Fruit fly (Drosophila melanogaster) whole organism, embryonic: ENCODE measurements around the gene trbl.

Experiments used
- Atf6 ChIP-seq: fragments of 200-800 bp; sonication (Bioruptor generic); IDR thresholded peaks from 2 replicates; pipeline ENCODE4 v1.3.6; 2022; ENCODE audit warnings: missing biosample characterization, missing genetic modification characterization
- Bdp1 ChIP-seq: fragments of 200-800 bp; sonication (Bioruptor generic); optimal IDR thresholded peaks from 3 replicates; lab custom pipeline; 2016; ENCODE audit warnings: missing biosample characterization, missing genetic modification characterization
- CG10565 ChIP-seq: fragments of 200-800 bp; sonication (Bioruptor generic); optimal IDR thresholded peaks from 3 replicates; lab custom pipeline; 2016; ENCODE audit warnings: missing biosample characterization, mild to moderate bottlenecking, missing genetic modification characterization
- CG11696 ChIP-seq: fragments of 200-800 bp; sonication (Bioruptor generic); IDR thresholded peaks from 2 replicates; pipeline ENCODE4 v1.3.6; 2022; ENCODE audit warnings: missing biosample characterization, missing genetic modification characterization
- CG13287 ChIP-seq: fragments of 200-800 bp; sonication (Bioruptor generic); IDR thresholded peaks from 2 replicates; pipeline ENCODE4 v1.3.6; 2022; ENCODE audit warnings: missing biosample characterization, missing genetic modification characterization; ENCODE audit not compliant: partially characterized antibody
- CG13296 ChIP-seq: fragments of 200-800 bp; sonication (Bioruptor generic); optimal IDR thresholded peaks from 3 replicates; lab custom pipeline; 2018; ENCODE audit warnings: missing biosample characterization, mild to moderate bottlenecking, missing genetic modification characterization
- CG1603 ChIP-seq: fragments of 200-800 bp; sonication (Bioruptor generic); optimal IDR thresholded peaks from 2 replicates; lab custom pipeline; 2019; ENCODE audit warnings: missing biosample characterization, mild to moderate bottlenecking, missing genetic modification characterization, moderate library complexity
- CG17361 ChIP-seq: fragments of 200-800 bp; sonication (Bioruptor generic); IDR thresholded peaks from 3 replicates; pipeline ENCODE4 v1.3.6; 2022; ENCODE audit warnings: missing biosample characterization, missing genetic modification characterization
- CG18011 ChIP-seq: fragments of 200-800 bp; sonication (Bioruptor generic); optimal IDR thresholded peaks from 2 replicates; lab custom pipeline; 2017; ENCODE audit warnings: missing biosample characterization, missing genetic modification characterization, mild to moderate bottlenecking, moderate library complexity, missing genotype
- CG30403 ChIP-seq: fragments of 200-800 bp; sonication (Bioruptor generic); optimal IDR thresholded peaks from 3 replicates; lab custom pipeline; 2016; ENCODE audit warnings: missing biosample characterization, missing genetic modification characterization
- CG31365 ChIP-seq: fragments of 200-800 bp; sonication (Bioruptor generic); optimal IDR thresholded peaks from 2 replicates; lab custom pipeline; 2018; ENCODE audit warnings: missing biosample characterization, mild to moderate bottlenecking, missing genetic modification characterization
- CG3163 ChIP-seq: fragments of 200-800 bp; sonication (Bioruptor generic); optimal IDR thresholded peaks from 3 replicates; lab custom pipeline; 2016; ENCODE audit warnings: missing biosample characterization, missing genetic modification characterization
- CG4707 ChIP-seq: fragments of 200-800 bp; sonication (Bioruptor generic); optimal IDR thresholded peaks from 2 replicates; lab custom pipeline; 2018; ENCODE audit warnings: missing biosample characterization, mild to moderate bottlenecking, missing genetic modification characterization, moderate library complexity
- CG5245 ChIP-seq: fragments of 200-800 bp; sonication (Bioruptor generic); optimal IDR thresholded peaks from 3 replicates; lab custom pipeline; 2016; ENCODE audit warnings: missing biosample characterization, missing genetic modification characterization
- CG6254 ChIP-seq: fragments of 200-800 bp; sonication (Bioruptor generic); optimal IDR thresholded peaks from 3 replicates; lab custom pipeline; 2017; ENCODE audit warnings: mild to moderate bottlenecking, missing biosample characterization, missing genetic modification reagents, missing genetic modification characterization
- CG7987 ChIP-seq: fragments of 200-800 bp; sonication (Bioruptor generic); optimal IDR thresholded peaks from 2 replicates; lab custom pipeline; 2018; ENCODE audit warnings: missing biosample characterization, mild to moderate bottlenecking, missing genetic modification characterization, moderate library complexity
- CG8281 ChIP-seq: fragments of 200-800 bp; sonication (Bioruptor generic); optimal IDR thresholded peaks from 2 replicates; lab custom pipeline; 2018; ENCODE audit warnings: missing biosample characterization, mild to moderate bottlenecking, missing genetic modification characterization, moderate library complexity
- CG8388 ChIP-seq: fragments of 200-800 bp; sonication (Bioruptor generic); optimal IDR thresholded peaks from 2 replicates; lab custom pipeline; 2019; ENCODE audit warnings: missing biosample characterization, mild to moderate bottlenecking, missing genetic modification characterization, moderate library complexity
- CG8478 ChIP-seq: fragments of >200 bp; optimal IDR thresholded peaks from 2 replicates; lab custom pipeline; 2018
- CG9797 ChIP-seq: fragments of 200-800 bp; sonication (Bioruptor generic); optimal IDR thresholded peaks from 3 replicates; lab custom pipeline; 2018; ENCODE audit warnings: missing biosample characterization, mild to moderate bottlenecking, missing genetic modification characterization
- CG9876 ChIP-seq: fragments of 200-800 bp; sonication (Bioruptor generic); optimal IDR thresholded peaks from 2 replicates; lab custom pipeline; 2016; ENCODE audit warnings: missing biosample characterization, missing genetic modification characterization
- D19A ChIP-seq: fragments of 200-800 bp; optimal IDR thresholded peaks from 3 replicates; lab custom pipeline; 2019; ENCODE audit warnings: missing biosample characterization, mild to moderate bottlenecking, missing genetic modification characterization, moderate library complexity
- Dad ChIP-seq: fragments of 200-800 bp; sonication (Bioruptor generic); optimal IDR thresholded peaks from 3 replicates; lab custom pipeline; 2016; ENCODE audit warnings: missing biosample characterization, missing genetic modification characterization
- Dfd ChIP-seq, 2 experiments: fragments of >200 bp; optimal IDR thresholded peaks; 2 replicates each; lab custom pipeline; 2017; ENCODE audit warnings: missing biosample characterization in 2 of 2, missing genetic modification characterization in 2 of 2
- Doc2 ChIP-seq: fragments of 200-800 bp; sonication (Bioruptor generic); IDR thresholded peaks from 2 replicates; pipeline ENCODE4 v1.3.6; 2022; ENCODE audit warnings: missing biosample characterization, missing genetic modification characterization
- Fer3 ChIP-seq: fragments of 200-800 bp; sonication (Bioruptor generic); optimal IDR thresholded peaks from 2 replicates; lab custom pipeline; 2018; ENCODE audit warnings: missing biosample characterization, mild to moderate bottlenecking, missing genetic modification characterization, moderate library complexity
- H2.0 ChIP-seq: fragments of 200-800 bp; sonication (Bioruptor generic); IDR thresholded peaks from 2 replicates; pipeline ENCODE4 v1.3.6; 2022; ENCODE audit warnings: missing biosample characterization, missing genetic modification characterization
- Hr78 ChIP-seq, 2 experiments: fragments of 200-800 bp in 1 of 2; fragments of >200 bp in 1 of 2; sonication (Bioruptor generic) in 1 of 2; optimal IDR thresholded peaks; 2 replicates each; lab custom pipeline; 2017 to 2019; ENCODE audit warnings: missing biosample characterization in 2 of 2, missing genetic modification characterization in 2 of 2, mild to moderate bottlenecking in 1 of 2, moderate library complexity in 1 of 2
- Jarid2 ChIP-seq: fragments of 200-800 bp; sonication (Bioruptor generic); optimal IDR thresholded peaks from 3 replicates; lab custom pipeline; 2017; ENCODE audit warnings: mild to moderate bottlenecking, missing biosample characterization, missing genetic modification reagents, missing genetic modification characterization
- Mes4 ChIP-seq: fragments of 200-800 bp; sonication (Bioruptor generic); optimal IDR thresholded peaks from 2 replicates; lab custom pipeline; 2016; ENCODE audit warnings: missing biosample characterization, missing genetic modification characterization
- NfI ChIP-seq: fragments of 200-800 bp; sonication (Bioruptor generic); optimal IDR thresholded peaks from 3 replicates; lab custom pipeline; 2018; ENCODE audit warnings: missing biosample characterization, mild to moderate bottlenecking, missing genetic modification characterization, moderate library complexity
- Sox100B ChIP-seq: fragments of 200-800 bp; sonication (Bioruptor generic); optimal IDR thresholded peaks from 3 replicates; lab custom pipeline; 2018; ENCODE audit warnings: missing biosample characterization, mild to moderate bottlenecking, missing genetic modification characterization
- Taf1 ChIP-seq: fragments of 200-800 bp; sonication (Bioruptor generic); IDR thresholded peaks from 2 replicates; pipeline ENCODE4 v1.3.6; 2022; ENCODE audit warnings: missing biosample characterization, missing genetic modification characterization
- abd-A ChIP-seq: fragments of 200-800 bp; sonication (Bioruptor generic); optimal IDR thresholded peaks from 3 replicates; lab custom pipeline; 2019; ENCODE audit warnings: missing biosample characterization, mild to moderate bottlenecking, missing genetic modification characterization, moderate library complexity
- al ChIP-seq: fragments of 200-800 bp; sonication (Bioruptor generic); IDR thresholded peaks from 2 replicates; pipeline ENCODE4 v1.3.6; 2022; ENCODE audit warnings: missing biosample characterization, missing genetic modification characterization
- chm ChIP-seq: fragments of 200-800 bp; sonication (Bioruptor generic); IDR thresholded peaks from 2 replicates; pipeline ENCODE4 v1.3.6; 2022; ENCODE audit warnings: missing biosample characterization, missing genetic modification characterization
- crp ChIP-seq, 2 experiments: fragments of 200-800 bp; sonication (Bioruptor generic); optimal IDR thresholded peaks; 2 replicates in 1 of 2; 3 replicates in 1 of 2; lab custom pipeline; 2017; ENCODE audit warnings: missing biosample characterization in 2 of 2, missing genetic modification characterization in 2 of 2, mild to moderate bottlenecking in 1 of 2, moderate library complexity in 1 of 2
- eve ChIP-seq, 2 experiments: fragments of >200 bp; optimal IDR thresholded peaks; 2 replicates each; lab custom pipeline; 2017; ENCODE audit warnings: missing biosample characterization in 2 of 2, missing genetic modification characterization in 2 of 2
- gcm2 ChIP-seq: fragments of 200-800 bp; sonication (Bioruptor generic); optimal IDR thresholded peaks from 2 replicates; lab custom pipeline; 2016; ENCODE audit warnings: missing biosample characterization, missing genetic modification characterization
- gsb-n ChIP-seq: fragments of 200-800 bp; sonication (Bioruptor generic); optimal IDR thresholded peaks from 3 replicates; lab custom pipeline; 2018; ENCODE audit warnings: missing biosample characterization, mild to moderate bottlenecking, missing genetic modification characterization
- ind ChIP-seq: fragments of 200-800 bp; sonication (Bioruptor generic); optimal IDR thresholded peaks from 3 replicates; lab custom pipeline; 2016; ENCODE audit warnings: missing biosample characterization, missing genetic modification characterization
- lilli ChIP-seq: fragments of 200-800 bp; sonication (Bioruptor generic); optimal IDR thresholded peaks from 3 replicates; lab custom pipeline; 2016; ENCODE audit warnings: missing biosample characterization, missing genetic modification characterization
- pita ChIP-seq: fragments of 200-800 bp; sonication (Bioruptor generic); optimal IDR thresholded peaks from 2 replicates; lab custom pipeline; 2017; ENCODE audit warnings: missing biosample characterization, mild to moderate bottlenecking, missing genetic modification characterization
- slou ChIP-seq: fragments of 200-800 bp; sonication (Bioruptor generic); optimal IDR thresholded peaks from 3 replicates; lab custom pipeline; 2016; ENCODE audit warnings: missing biosample characterization, missing genetic modification characterization
- trh ChIP-seq: fragments of 200-800 bp; sonication (Bioruptor generic); optimal IDR thresholded peaks from 2 replicates; lab custom pipeline; 2016; ENCODE audit warnings: missing biosample characterization, missing genetic modification characterization
- z ChIP-seq: fragments of 200-800 bp; sonication (Bioruptor generic); IDR thresholded peaks from 3 replicates; pipeline ENCODE4 v1.3.6; 2022; ENCODE audit warnings: missing biosample characterization, missing genetic modification characterization
- zen ChIP-seq: fragments of 200-800 bp; sonication (Bioruptor generic); optimal IDR thresholded peaks from 3 replicates; lab custom pipeline; 2018; ENCODE audit warnings: missing biosample characterization, mild to moderate bottlenecking, missing genetic modification characterization, moderate library complexity
- zen2 ChIP-seq: fragments of 200-800 bp; sonication (Bioruptor generic); IDR thresholded peaks from 3 replicates; pipeline ENCODE4 v1.3.6; 2022; ENCODE audit warnings: missing biosample characterization, missing genetic modification characterization; ENCODE audit not compliant: partially characterized antibody
- zf30C ChIP-seq: fragments of 200-800 bp; sonication (Bioruptor generic); optimal IDR thresholded peaks from 3 replicates; lab custom pipeline; 2018; ENCODE audit warnings: missing biosample characterization, mild to moderate bottlenecking, missing genetic modification characterization

The trbl gene

DNA sequence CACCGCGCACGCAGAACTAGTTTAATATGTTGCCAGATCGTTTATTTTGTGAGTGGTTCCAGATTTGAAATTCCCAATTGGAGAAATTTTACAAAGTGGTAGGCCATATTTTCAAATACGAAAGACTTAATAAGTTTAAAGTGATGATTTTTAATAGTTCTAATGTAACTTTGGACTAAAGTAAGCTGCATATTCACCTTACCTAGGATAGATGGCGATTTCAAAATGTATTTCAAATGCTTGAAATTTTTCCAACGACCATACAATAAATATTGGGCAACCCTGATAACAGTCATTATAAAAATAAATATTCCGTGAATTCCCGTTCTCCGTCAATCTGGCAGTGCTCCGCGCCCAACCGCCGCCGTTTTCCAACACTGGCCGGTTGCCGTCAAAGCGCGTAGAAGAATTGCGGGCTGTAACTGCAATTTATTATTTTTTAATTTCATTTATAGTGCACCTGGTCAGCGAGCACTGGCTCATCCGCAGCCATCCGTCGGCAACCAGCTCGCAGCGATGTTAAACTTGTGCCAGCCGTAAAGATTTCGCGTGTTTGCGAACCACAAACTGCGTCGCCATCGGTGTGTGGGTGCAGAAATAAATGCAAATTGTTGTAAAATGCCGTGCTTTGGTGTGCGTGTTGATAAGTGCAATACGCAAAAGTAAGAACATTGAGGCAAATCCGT is 25.4 kb downstream of the trbl start, which contains the start of the genes Ide and RhoBTB (continued):
- TF ChIP-seq Sox100B (GFP tag; lab: Kevin White, UChicago) (no peak), gsb-n (no peak), Hr78 (GFP tag; optimal IDR thresholded peaks at IDR 0.05; lab: Kevin White, UChicago) (no peak), CG10565 (GFP tag; lab: Kevin White, UChicago) (no peak), CG1603 (tag; lab: Kevin White, UChicago) (no peak), CG8388 (GFP tag; lab: Kevin White, UChicago) (peak; percentile 53), pita (GFP tag; lab: Kevin White, UChicago) (no peak), CG13287 (GFP tag; lab: Robert Waterston, UW) (peak; percentile 16; the same call in 1 of the 2 replicates), Dfd (GFP tag; optimal IDR thresholded peaks at IDR 0.05; lab: Kevin White, UChicago) (peak in 1 of 2 experiments; percentile 10), CG31365 (peak; percentile 3), Bdp1 (GFP tag; lab: Kevin White, UChicago) (peak; percentile 63), CG18011 (GFP tag; lab: Kevin White, UChicago) (peak; percentile 63), CG9797 (peak; percentile 22), crp (GFP tag; optimal IDR thresholded peaks at IDR 0.05; lab: Kevin White, UChicago) (peak; percentile 67 to 91), al (GFP tag; lab: Robert Waterston, UW) (peak; percentile 80), CG8478 (lab: Kevin White, UChicago) (peak; percentile 10), eve (GFP tag; optimal IDR thresholded peaks at IDR 0.05; lab: Kevin White, UChicago) (no peak), H2.0 (GFP tag; lab: Robert Waterston, UW) (0 out of 2 replicates have a peak, but pooled peaks have one; percentile 41), Fer3 (tag; lab: Kevin White, UChicago) (peak; percentile 78), CG11696 (no peak), CG6254 (GFP tag; lab: Kevin White, UChicago) (no peak), CG8281 (peak; percentile 60), CG4707 (GFP tag; lab: Kevin White, UChicago) (no peak), ind (GFP tag; lab: Kevin White, UChicago) (peak; percentile 93), CG7987 (peak; percentile 21), Atf6 (peak; percentile 63; the same call in 1 of the 2 replicates), Jarid2 (GFP tag; lab: Kevin White, UChicago) (peak; percentile 41), CG13296 (GFP tag; lab: Kevin White, UChicago) (peak; percentile 57), NfI (GFP tag; lab: Kevin White, UChicago) (peak; percentile 82), zen2 (GFP tag; lab: Robert Waterston, UW) (no peak), CG17361 (GFP tag; lab: Robert Waterston, UW) (peak; percentile 92), chm (GFP tag; lab: Robert Waterston, UW) (peak; percentile 24; the same call in 1 of the 2 replicates), gcm2 (peak; percentile 59), Mes4 (GFP tag; lab: Kevin White, UChicago) (peak; percentile 47), CG30403 (peak; percentile 93), CG3163 (peak; percentile 77), z (GFP tag; lab: Robert Waterston, UW) (no peak), abd-A (tag; lab: Kevin White, UChicago) (no peak), slou (GFP tag; lab: Kevin White, UChicago) (peak; percentile 70), Taf1 (peak; percentile 62; the same call in 1 of the 2 replicates), Dad (GFP tag; lab: Kevin White, UChicago) (peak; percentile 45), lilli (GFP tag; lab: Kevin White, UChicago) (peak; percentile 90), D19A (tag; lab: Kevin White, UChicago) (no peak), trh (GFP tag; lab: Kevin White, UChicago) (peak; percentile 65), zf30C (GFP tag; lab: Kevin White, UChicago) (no peak), CG9876 (GFP tag; lab: Kevin White, UChicago) (peak; percentile 85), Doc2 (GFP tag; lab: Robert Waterston, UW) (peak; percentile 48; the same call in 1 of the 2 replicates), CG5245 (peak; percentile 52), zen (tag; lab: Kevin White, UChicago) (peak; percentile 77)
